Fruit fly (Drosophila melanogaster) whole organism, embryonic: ENCODE measurements around the gene mRpS31.

ENCODE experiments used
- Ada2b ChIP-seq: fragments of 200-800 bp; sonication (Bioruptor generic); IDR thresholded peaks from 2 replicates; pipeline ENCODE4 v1.3.6; 2022; ENCODE audit warnings: missing biosample characterization, missing genetic modification characterization
- Atf6 ChIP-seq: fragments of 200-800 bp; sonication (Bioruptor generic); IDR thresholded peaks from 2 replicates; pipeline ENCODE4 v1.3.6; 2022; ENCODE audit warnings: missing biosample characterization, missing genetic modification characterization
- Bteb2 ChIP-seq: fragments of 200-800 bp; sonication (Bioruptor generic); optimal IDR thresholded peaks from 2 replicates; lab custom pipeline; 2016; ENCODE audit warnings: missing biosample characterization, missing genetic modification characterization
- CG10959 ChIP-seq: fragments of 200-800 bp; sonication (Bioruptor generic); IDR thresholded peaks from 2 replicates; pipeline ENCODE4 v1.3.6; 2022; ENCODE audit warnings: missing biosample characterization, missing genetic modification characterization
- CG11247 ChIP-seq: fragments of 200-800 bp; sonication (Bioruptor generic); IDR thresholded peaks from 2 replicates; pipeline ENCODE4 v1.3.6; 2022; ENCODE audit warnings: missing biosample characterization, missing genetic modification characterization
- CG11695 ChIP-seq: fragments of 200-800 bp; sonication (Bioruptor generic); IDR thresholded peaks from 3 replicates; pipeline ENCODE4 v1.3.6; 2022; ENCODE audit warnings: missing biosample characterization, missing genetic modification characterization
- CG12659 ChIP-seq: fragments of 200-800 bp; sonication (Bioruptor generic); optimal IDR thresholded peaks from 3 replicates; lab custom pipeline; 2017; ENCODE audit warnings: mild to moderate bottlenecking, missing biosample characterization, missing genetic modification reagents, missing genetic modification characterization
- CG14441 ChIP-seq: fragments of 200-800 bp; sonication (Bioruptor generic); IDR thresholded peaks from 2 replicates; pipeline ENCODE4 v1.3.6; 2022; ENCODE audit warnings: missing biosample characterization, missing genetic modification characterization
- CG1529 ChIP-seq: fragments of 200-800 bp; sonication (Bioruptor generic); optimal IDR thresholded peaks from 3 replicates; lab custom pipeline; 2018; ENCODE audit warnings: missing biosample characterization, missing genetic modification characterization
- CG15601 ChIP-seq: fragments of 200-800 bp; sonication (Bioruptor generic); optimal IDR thresholded peaks from 3 replicates; lab custom pipeline; 2019; ENCODE audit warnings: missing biosample characterization, mild to moderate bottlenecking, missing genetic modification characterization, moderate library complexity
- CG16813 ChIP-seq: fragments of 200-800 bp; sonication (Bioruptor generic); IDR thresholded peaks from 3 replicates; pipeline ENCODE4 v1.3.6; 2022; ENCODE audit warnings: missing biosample characterization, missing genetic modification characterization; ENCODE audit not compliant: partially characterized antibody
- CG30431 ChIP-seq: fragments of 200-800 bp; sonication (Bioruptor generic); optimal IDR thresholded peaks from 2 replicates; lab custom pipeline; 2017; ENCODE audit warnings: missing biosample characterization, missing genetic modification characterization
- CG3847 ChIP-seq: fragments of 200-800 bp; sonication (Bioruptor generic); IDR thresholded peaks from 2 replicates; pipeline ENCODE4 v1.3.6; 2022; ENCODE audit warnings: missing biosample characterization, missing genetic modification characterization
- CG4730 ChIP-seq: fragments of 200-800 bp; sonication (Bioruptor generic); IDR thresholded peaks from 2 replicates; pipeline ENCODE4 v1.3.6; 2022; ENCODE audit warnings: missing biosample characterization, missing genetic modification characterization
- CG6765 ChIP-seq: fragments of 200-800 bp; sonication (Bioruptor generic); optimal IDR thresholded peaks from 3 replicates; lab custom pipeline; 2017; ENCODE audit warnings: missing biosample characterization, mild to moderate bottlenecking, missing genetic modification characterization
- CG8359 ChIP-seq: fragments of 200-800 bp; sonication (Bioruptor generic); optimal IDR thresholded peaks from 2 replicates; lab custom pipeline; 2017; ENCODE audit warnings: missing biosample characterization, mild to moderate bottlenecking, missing genetic modification characterization, borderline replicate concordance
- CG8765 ChIP-seq: fragments of 200-800 bp; sonication (Bioruptor generic); IDR thresholded peaks from 2 replicates; pipeline ENCODE4 v1.3.6; 2022; ENCODE audit warnings: missing biosample characterization, missing genetic modification characterization
- CoRest ChIP-seq: fragments of 200-800 bp; sonication (Bioruptor generic); optimal IDR thresholded peaks from 3 replicates; lab custom pipeline; 2018; ENCODE audit warnings: missing biosample characterization, mild to moderate bottlenecking, missing genetic modification characterization, moderate library complexity
- D ChIP-seq, 2 experiments: fragments of 200-800 bp in 1 of 2; fragments of >200 bp in 1 of 2; sonication (Bioruptor generic) in 1 of 2; optimal IDR thresholded peaks; 2 replicates in 1 of 2; 3 replicates in 1 of 2; lab custom pipeline; 2017; ENCODE audit warnings: mild to moderate bottlenecking in 1 of 2, missing biosample characterization in 1 of 2, missing genetic modification characterization in 1 of 2, missing genetic modification reagents in 1 of 2
- Dbx ChIP-seq: fragments of 200-800 bp; sonication (Bioruptor generic); IDR thresholded peaks from 3 replicates; pipeline ENCODE4 v1.3.6; 2022; ENCODE audit warnings: missing biosample characterization, missing genetic modification characterization
- Dek ChIP-seq: fragments of 200-800 bp; sonication (Bioruptor generic); optimal IDR thresholded peaks from 3 replicates; lab custom pipeline; 2019; ENCODE audit warnings: missing biosample characterization, mild to moderate bottlenecking, missing genetic modification characterization, moderate library complexity
- Dip2 ChIP-seq: fragments of 200-800 bp; sonication (Bioruptor generic); IDR thresholded peaks from 2 replicates; pipeline ENCODE4 v1.3.6; 2022; ENCODE audit warnings: missing biosample characterization, missing genetic modification characterization
- Drgx ChIP-seq: fragments of 200-800 bp; sonication (Bioruptor generic); IDR thresholded peaks from 2 replicates; pipeline ENCODE4 v1.3.6; 2022; ENCODE audit warnings: missing biosample characterization, missing genetic modification characterization
- Hmx ChIP-seq: fragments of 200-800 bp; sonication (Bioruptor generic); optimal IDR thresholded peaks from 2 replicates; lab custom pipeline; 2016; ENCODE audit warnings: missing biosample characterization, missing genetic modification characterization
- Max ChIP-seq: fragments of 200-800 bp; sonication (Bioruptor generic); optimal IDR thresholded peaks from 2 replicates; lab custom pipeline; 2016; ENCODE audit warnings: missing biosample characterization, mild to moderate bottlenecking, missing genetic modification characterization
- NC2α ChIP-seq: fragments of 200-800 bp; sonication (Bioruptor generic); optimal IDR thresholded peaks from 2 replicates; lab custom pipeline; 2016; ENCODE audit warnings: missing biosample characterization, missing genetic modification characterization
- Nf-YA ChIP-seq: fragments of 200-800 bp; sonication (Bioruptor generic); IDR thresholded peaks from 2 replicates; pipeline ENCODE4 v1.3.6; 2022; ENCODE audit warnings: missing biosample characterization, missing genetic modification characterization
- Oaz ChIP-seq: fragments of 200-800 bp; sonication (Bioruptor generic); IDR thresholded peaks from 2 replicates; pipeline ENCODE4 v1.3.6; 2022; ENCODE audit warnings: missing biosample characterization, missing genetic modification characterization
- Opbp ChIP-seq: fragments of 200-800 bp; sonication (Bioruptor generic); IDR thresholded peaks from 3 replicates; pipeline ENCODE4 v1.3.6; 2022; ENCODE audit warnings: missing biosample characterization, missing genetic modification characterization; ENCODE audit not compliant: partially characterized antibody
- Sin3A ChIP-seq: fragments of >200 bp; optimal IDR thresholded peaks from 2 replicates; lab custom pipeline; 2018
- Taf1 ChIP-seq: fragments of 200-800 bp; sonication (Bioruptor generic); IDR thresholded peaks from 2 replicates; pipeline ENCODE4 v1.3.6; 2022; ENCODE audit warnings: missing biosample characterization, missing genetic modification characterization
- Usf ChIP-seq: fragments of 200-800 bp; sonication (Bioruptor generic); optimal IDR thresholded peaks from 2 replicates; lab custom pipeline; 2017; ENCODE audit warnings: missing genotype, missing biosample characterization, missing genetic modification characterization
- abd-A ChIP-seq: fragments of 200-800 bp; sonication (Bioruptor generic); optimal IDR thresholded peaks from 3 replicates; lab custom pipeline; 2019; ENCODE audit warnings: missing biosample characterization, mild to moderate bottlenecking, missing genetic modification characterization, moderate library complexity
- ac ChIP-seq: fragments of 200-800 bp; sonication (Bioruptor generic); optimal IDR thresholded peaks from 3 replicates; lab custom pipeline; 2017; ENCODE audit warnings: missing biosample characterization, mild to moderate bottlenecking, missing genetic modification characterization
- ase ChIP-seq: fragments of 200-800 bp; sonication (Bioruptor generic); IDR thresholded peaks from 3 replicates; pipeline ENCODE4 v1.3.6; 2022; ENCODE audit warnings: missing biosample characterization, missing genetic modification characterization
- bbx ChIP-seq: fragments of 200-800 bp; sonication (Bioruptor generic); IDR thresholded peaks from 2 replicates; pipeline ENCODE4 v1.3.6; 2022; ENCODE audit warnings: missing biosample characterization, missing genetic modification characterization; ENCODE audit not compliant: partially characterized antibody
- bcd ChIP-seq: fragments of 200-800 bp; sonication (Bioruptor generic); optimal IDR thresholded peaks from 2 replicates; lab custom pipeline; 2017; ENCODE audit warnings: missing biosample characterization, mild to moderate bottlenecking, missing genetic modification characterization
- cato ChIP-seq: fragments of 200-800 bp; sonication (Bioruptor generic); optimal IDR thresholded peaks from 2 replicates; lab custom pipeline; 2016; ENCODE audit warnings: missing biosample characterization, missing genetic modification characterization, borderline replicate concordance
- cwo ChIP-seq: fragments of 200-800 bp; sonication (Bioruptor generic); optimal IDR thresholded peaks from 3 replicates; lab custom pipeline; 2017; ENCODE audit warnings: missing biosample characterization, missing genetic modification characterization, mild to moderate bottlenecking, moderate library complexity, missing genetic modification reagents
- fd102C ChIP-seq: fragments of 200-800 bp; sonication (Bioruptor generic); optimal IDR thresholded peaks from 2 replicates; lab custom pipeline; 2018; ENCODE audit warnings: missing biosample characterization, mild to moderate bottlenecking, missing genetic modification characterization, moderate library complexity
- gcm ChIP-seq: fragments of 200-800 bp; sonication (Bioruptor generic); optimal IDR thresholded peaks from 2 replicates; lab custom pipeline; 2019; ENCODE audit warnings: missing biosample characterization, mild to moderate bottlenecking, missing genetic modification characterization, moderate library complexity
- hth ChIP-seq: fragments of >200 bp; optimal IDR thresholded peaks from 2 replicates; lab custom pipeline; 2017; ENCODE audit warnings: inconsistent platforms
- lmd ChIP-seq: fragments of 200-800 bp; sonication (Bioruptor generic); IDR thresholded peaks from 2 replicates; pipeline ENCODE4 v1.3.6; 2022; ENCODE audit warnings: missing biosample characterization, missing genetic modification characterization
- lola ChIP-seq, 3 experiments: fragments of >200 bp in 2 of 3; fragments of 200-800 bp in 1 of 3; sonication (Bioruptor generic) in 1 of 3; optimal IDR thresholded peaks; 2 replicates each; lab custom pipeline; 2017 to 2019; ENCODE audit warnings: missing biosample characterization in 3 of 3, missing genetic modification characterization in 3 of 3, mild to moderate bottlenecking in 1 of 3, moderate library complexity in 1 of 3
- pfk ChIP-seq: fragments of 200-800 bp; sonication (Bioruptor generic); optimal IDR thresholded peaks from 2 replicates; lab custom pipeline; 2018; ENCODE audit warnings: missing biosample characterization, mild to moderate bottlenecking, missing genetic modification characterization, moderate library complexity
- slbo ChIP-seq: fragments of 200-800 bp; sonication (Bioruptor generic); IDR thresholded peaks from 2 replicates; pipeline ENCODE4 v1.3.6; 2022; ENCODE audit warnings: missing biosample characterization, missing genetic modification characterization
- usp ChIP-seq: fragments of >200 bp; optimal IDR thresholded peaks from 2 replicates; lab custom pipeline; 2017; ENCODE audit warnings: missing biosample characterization, missing genetic modification characterization
- wek ChIP-seq: fragments of 200-800 bp; sonication (Bioruptor generic); optimal IDR thresholded peaks from 3 replicates; lab custom pipeline; 2018; ENCODE audit warnings: missing biosample characterization, mild to moderate bottlenecking, missing genetic modification characterization, moderate library complexity
- wor ChIP-seq: fragments of 200-800 bp; sonication (Bioruptor generic); IDR thresholded peaks from 2 replicates; pipeline ENCODE4 v1.3.6; 2022; ENCODE audit warnings: missing biosample characterization, missing genetic modification characterization
- yki ChIP-seq: fragments of >200 bp; optimal IDR thresholded peaks from 3 replicates; lab custom pipeline; 2018

Gene mRpS31

DNA sequence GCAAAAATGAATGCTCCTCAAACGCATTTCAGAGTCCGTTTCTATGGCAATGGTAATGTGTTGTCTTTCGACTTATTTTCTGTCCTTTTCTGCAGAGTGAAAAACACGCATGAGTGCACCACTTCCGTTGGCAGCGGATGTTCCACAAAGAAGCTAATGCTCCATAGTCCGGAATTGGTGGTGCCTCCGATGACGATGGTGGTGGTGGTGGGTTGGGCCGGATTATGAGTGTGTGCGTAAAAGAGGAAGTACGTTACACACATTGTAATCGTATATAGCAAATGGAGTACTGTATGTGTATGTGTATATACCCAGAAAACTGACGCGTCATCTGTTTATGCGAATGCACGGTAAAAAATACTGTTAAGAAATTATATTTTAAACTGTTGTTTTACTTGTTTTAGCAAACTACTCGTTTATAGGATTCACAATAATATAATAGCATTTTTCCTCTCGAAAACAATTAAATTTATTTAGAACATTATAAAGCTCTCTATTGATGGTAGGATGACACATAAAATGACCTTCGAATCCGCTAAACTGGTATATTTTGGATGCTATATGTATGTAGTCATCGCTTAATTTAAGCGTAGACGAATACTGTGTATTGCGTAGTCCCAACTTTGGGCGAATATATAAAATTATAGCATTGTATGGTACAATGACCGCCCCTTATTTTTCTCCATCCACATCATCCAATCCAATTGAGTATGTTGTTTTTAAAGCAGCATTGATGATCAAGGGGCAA, 40.3 kb downstream of the mRpS31 start (continued):
- TF ChIP-seq Dip2 (GFP tag; lab: Robert Waterston, UW): no peak
- TF ChIP-seq CoRest (tag; lab: Kevin White, UChicago): peak; percentile 44
- TF ChIP-seq yki: no peak
- TF ChIP-seq cwo: no peak
- TF ChIP-seq CG14441 (GFP tag; lab: Robert Waterston, UW): no peak
- no peak for TF ChIP-seq Nf-YA (GFP tag; lab: Robert Waterston, UW)
- peak; percentile 9 for TF ChIP-seq CG15601 (tag; lab: Kevin White, UChicago)
- TF ChIP-seq Dbx (GFP tag; lab: Robert Waterston, UW): peak; percentile 53; the same call in 1 of the 3 replicates
- no peak for TF ChIP-seq CG10959 (GFP tag; lab: Robert Waterston, UW)
- TF ChIP-seq Hmx (GFP tag; lab: Kevin White, UChicago): no peak
- TF ChIP-seq wor (GFP tag; lab: Robert Waterston, UW): no peak
- no peak for TF ChIP-seq Opbp
- peak; percentile 16 for TF ChIP-seq Bteb2 (GFP tag; lab: Kevin White, UChicago)
- no peak for TF ChIP-seq NC2α (GFP tag; lab: Kevin White, UChicago)
- TF ChIP-seq gcm (GFP tag; lab: Kevin White, UChicago): peak; percentile 53
- peak; percentile 73 for TF ChIP-seq CG11695 (GFP tag; lab: Robert Waterston, UW)
- TF ChIP-seq Max (GFP tag; lab: Kevin White, UChicago): peak; percentile 30
- peak; percentile 41; the same call in 1 of the 2 replicates for TF ChIP-seq Oaz (GFP tag; lab: Robert Waterston, UW)
- no peak for TF ChIP-seq CG4730
- TF ChIP-seq D (optimal IDR thresholded peaks at IDR 0.05; lab: Kevin White, UChicago): peak; percentile 72
- TF ChIP-seq D (GFP tag; optimal IDR thresholded peaks at IDR 0.05; lab: Kevin White, UChicago): peak; percentile 46
- no peak for TF ChIP-seq cato (GFP tag; lab: Kevin White, UChicago)
- TF ChIP-seq CG8765 (GFP tag; lab: Robert Waterston, UW): no peak
- TF ChIP-seq hth (lab: Kevin White, UChicago): no peak
- no peak; the same call in 1 of the 2 replicates for TF ChIP-seq Drgx
- no peak for TF ChIP-seq abd-A
- TF ChIP-seq Usf: no peak
- no peak for TF ChIP-seq bbx (GFP tag; lab: Robert Waterston, UW)
- peak in 1 of 3 experiments; percentile 64 for TF ChIP-seq lola (GFP tag; optimal IDR thresholded peaks at IDR 0.05; lab: Kevin White, UChicago)
- no peak for TF ChIP-seq CG30431 (GFP tag; lab: Kevin White, UChicago)
- no peak for TF ChIP-seq pfk (GFP tag; lab: Kevin White, UChicago)
- TF ChIP-seq Atf6 (GFP tag; lab: Robert Waterston, UW): peak; percentile 60
- TF ChIP-seq Dek (tag; lab: Kevin White, UChicago): peak; percentile 1
- no peak for TF ChIP-seq CG11247 (GFP tag; lab: Robert Waterston, UW)
- TF ChIP-seq Taf1: peak; percentile 22; the same call in 1 of the 2 replicates
- no peak for TF ChIP-seq usp
- TF ChIP-seq CG12659: no peak
- TF ChIP-seq wek (GFP tag; lab: Kevin White, UChicago): no peak
- peak; percentile 36 for TF ChIP-seq lmd (GFP tag; lab: Robert Waterston, UW)
- no peak for TF ChIP-seq CG16813 (GFP tag; lab: Robert Waterston, UW)
- peak; percentile 46; the same call in 1 of the 2 replicates for TF ChIP-seq Ada2b
- no peak for TF ChIP-seq fd102C (GFP tag; lab: Kevin White, UChicago)
- no peak for TF ChIP-seq CG6765 (GFP tag; lab: Kevin White, UChicago)
- no peak for TF ChIP-seq CG1529 (GFP tag; lab: Kevin White, UChicago)
- 0 out of 2 replicates have a peak, but pooled peaks have one; percentile 30 for TF ChIP-seq CG3847 (GFP tag; lab: Robert Waterston, UW)
- TF ChIP-seq ac (GFP tag; lab: Kevin White, UChicago): no peak
- peak; percentile 64 for TF ChIP-seq slbo
- no peak; the same call in 2 of the 3 replicates for TF ChIP-seq ase
- no peak for TF ChIP-seq Sin3A (lab: Kevin White, UChicago)
- peak; percentile 59 for TF ChIP-seq CG8359 (GFP tag; lab: Kevin White, UChicago)
- TF ChIP-seq bcd (GFP tag; lab: Kevin White, UChicago): no peak
